Worm (Caenorhabditis elegans) whole organism, late embryonic: Measurements from ENCODE around the gene ZK550.2.

Experiments
- ama-1 ChIP-seq: fragments of 150-350 bp; optimal IDR thresholded peaks from 2 replicates; lab custom pipeline; 2014
- dmd-4 ChIP-seq: sonication (generic microtip); optimal IDR thresholded peaks from 2 replicates; lab custom pipeline; 2016; ENCODE audit warnings: borderline replicate concordance, missing genetic modification characterization, missing compliant biosample characterization
- gmeb-2 ChIP-seq: sonication (generic microtip); optimal IDR thresholded peaks from 2 replicates; lab custom pipeline; 2016; ENCODE audit warnings: missing genetic modification characterization, inconsistent platforms, missing compliant biosample characterization
- pax-1 ChIP-seq: fragments of 150-350 bp; optimal IDR thresholded peaks from 2 replicates; lab custom pipeline; 2014; ENCODE audit warnings: missing biosample characterization, missing genetic modification characterization
- tbx-2 ChIP-seq: sonication (generic microtip); optimal IDR thresholded peaks from 2 replicates; lab custom pipeline; 2016; ENCODE audit warnings: missing genetic modification characterization, missing compliant biosample characterization

DNA sequence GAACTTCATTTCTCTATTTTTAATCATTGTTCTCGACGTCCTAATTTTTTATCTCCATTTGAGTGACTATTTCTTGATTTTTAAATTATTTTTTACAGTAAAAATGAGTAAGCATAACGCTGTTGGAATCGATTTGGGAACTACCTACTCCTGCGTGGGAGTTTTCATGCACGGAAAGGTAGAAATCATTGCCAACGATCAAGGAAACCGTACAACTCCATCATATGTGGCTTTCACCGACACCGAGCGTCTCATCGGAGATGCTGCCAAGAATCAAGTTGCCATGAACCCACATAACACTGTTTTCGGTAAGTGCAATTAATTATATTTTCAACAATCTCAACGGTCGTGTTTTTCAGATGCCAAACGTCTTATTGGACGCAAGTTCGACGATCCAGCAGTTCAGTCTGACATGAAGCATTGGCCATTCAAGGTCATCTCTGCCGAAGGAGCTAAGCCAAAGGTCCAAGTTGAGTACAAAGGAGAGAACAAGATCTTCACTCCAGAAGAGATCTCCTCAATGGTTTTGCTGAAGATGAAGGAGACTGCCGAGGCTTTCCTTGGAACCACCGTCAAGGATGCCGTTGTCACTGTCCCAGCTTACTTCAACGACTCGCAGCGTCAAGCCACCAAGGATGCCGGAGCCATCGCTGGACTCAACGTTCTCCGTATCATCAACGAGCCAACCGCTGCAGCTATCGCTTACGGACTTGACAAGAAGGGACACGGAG, 33.6 kb downstream of the ZK550.2 start, which contains the start of gene hsp-1:
- TF ChIP-seq tbx-2 (tag; lab: Kevin White, UChicago) (no peak), dmd-4 (tag; lab: Kevin White, UChicago) (no peak), gmeb-2 (no peak), ama-1 (lab: Kevin White, UChicago) (no peak), pax-1 (tag; lab: Kevin White, UChicago) (no peak)
